Fruit fly (Drosophila melanogaster) whole organism, embryonic: ENCODE results near the gene BCL7-like.

Experiments
- B-H2 ChIP-seq: fragments of 200-800 bp; sonication (Bioruptor generic); optimal IDR thresholded peaks from 2 replicates; lab custom pipeline; 2018; ENCODE audit warnings: missing biosample characterization, mild to moderate bottlenecking, missing genetic modification characterization
- Bgb ChIP-seq: fragments of 200-800 bp; sonication (Bioruptor generic); IDR thresholded peaks from 2 replicates; pipeline ENCODE4 v1.3.6; 2022; ENCODE audit warnings: missing biosample characterization, missing genetic modification characterization; ENCODE audit not compliant: partially characterized antibody
- CG10543 ChIP-seq: fragments of 200-800 bp; sonication (Bioruptor generic); optimal IDR thresholded peaks from 3 replicates; lab custom pipeline; 2017; ENCODE audit warnings: missing biosample characterization, mild to moderate bottlenecking, missing genetic modification characterization, moderate library complexity
- CG12219 ChIP-seq: fragments of 200-800 bp; sonication (Bioruptor generic); optimal IDR thresholded peaks from 3 replicates; lab custom pipeline; 2018; ENCODE audit warnings: missing biosample characterization, mild to moderate bottlenecking, missing genetic modification characterization
- CG12236 ChIP-seq: fragments of 200-800 bp; sonication (Bioruptor generic); optimal IDR thresholded peaks from 2 replicates; lab custom pipeline; 2016; ENCODE audit warnings: missing biosample characterization, missing genetic modification characterization
- CG12942 ChIP-seq: fragments of 200-800 bp; sonication (Bioruptor generic); optimal IDR thresholded peaks from 3 replicates; lab custom pipeline; 2016; ENCODE audit warnings: missing biosample characterization, missing genetic modification characterization
- CG13424 ChIP-seq: fragments of 200-800 bp; sonication (Bioruptor generic); optimal IDR thresholded peaks from 2 replicates; lab custom pipeline; 2019; ENCODE audit warnings: missing biosample characterization, mild to moderate bottlenecking, missing genetic modification characterization, moderate library complexity
- CG1602 ChIP-seq: fragments of 200-800 bp; sonication (Bioruptor generic); optimal IDR thresholded peaks from 3 replicates; lab custom pipeline; 2016; ENCODE audit warnings: missing biosample characterization, missing genetic modification characterization
- CG1603 ChIP-seq: fragments of 200-800 bp; sonication (Bioruptor generic); optimal IDR thresholded peaks from 2 replicates; lab custom pipeline; 2019; ENCODE audit warnings: missing biosample characterization, mild to moderate bottlenecking, missing genetic modification characterization, moderate library complexity
- CG17186 ChIP-seq: fragments of 200-800 bp; sonication (Bioruptor generic); optimal IDR thresholded peaks from 3 replicates; lab custom pipeline; 2017; ENCODE audit warnings: missing biosample characterization, missing genetic modification reagents, missing genetic modification characterization
- CG17829 ChIP-seq: fragments of 200-800 bp; optimal IDR thresholded peaks from 2 replicates; lab custom pipeline; 2019; ENCODE audit warnings: missing biosample characterization, mild to moderate bottlenecking, missing genetic modification characterization, moderate library complexity
- CG33557 ChIP-seq: fragments of 200-800 bp; sonication (Bioruptor generic); optimal IDR thresholded peaks from 2 replicates; lab custom pipeline; 2019; ENCODE audit warnings: missing biosample characterization, mild to moderate bottlenecking, missing genetic modification characterization, moderate library complexity
- CG3847 ChIP-seq: fragments of 200-800 bp; sonication (Bioruptor generic); IDR thresholded peaks from 2 replicates; pipeline ENCODE4 v1.3.6; 2022; ENCODE audit warnings: missing biosample characterization, missing genetic modification characterization
- CG4424 ChIP-seq: fragments of 200-800 bp; sonication (Bioruptor generic); optimal IDR thresholded peaks from 3 replicates; lab custom pipeline; 2016; ENCODE audit warnings: missing biosample characterization, missing genetic modification characterization
- CG4820 ChIP-seq: fragments of 200-800 bp; sonication (Bioruptor generic); optimal IDR thresholded peaks from 3 replicates; lab custom pipeline; 2016; ENCODE audit warnings: missing biosample characterization, missing genetic modification characterization
- CG8944 ChIP-seq: fragments of 200-800 bp; sonication (Bioruptor generic); optimal IDR thresholded peaks from 3 replicates; lab custom pipeline; 2016; ENCODE audit warnings: missing biosample characterization, missing genetic modification characterization
- CG9215 ChIP-seq: fragments of 200-800 bp; sonication (Bioruptor generic); IDR thresholded peaks from 2 replicates; pipeline ENCODE4 v1.3.6; 2022; ENCODE audit warnings: missing biosample characterization, missing genetic modification characterization
- CG9609 ChIP-seq: fragments of 200-800 bp; sonication (Bioruptor generic); optimal IDR thresholded peaks from 3 replicates; lab custom pipeline; 2016; ENCODE audit warnings: missing biosample characterization, missing genetic modification characterization
- D19B ChIP-seq: fragments of 200-800 bp; sonication (Bioruptor generic); optimal IDR thresholded peaks from 2 replicates; lab custom pipeline; 2017; ENCODE audit warnings: missing biosample characterization, mild to moderate bottlenecking, missing genetic modification characterization
- Ets65A ChIP-seq: fragments of 200-800 bp; sonication (Bioruptor generic); peaks from one replicate; lab custom pipeline; 2016; ENCODE audit warnings: missing biosample characterization, missing genetic modification characterization
- GATAe ChIP-seq: fragments of 200-800 bp; sonication (Bioruptor generic); conservative IDR thresholded peaks from 2 replicates; pipeline ENCODE4 v1.3.6; 2022; ENCODE audit warnings: missing biosample characterization, missing genetic modification characterization
- HHEX ChIP-seq: fragments of 200-800 bp; sonication (Bioruptor generic); optimal IDR thresholded peaks from 3 replicates; lab custom pipeline; 2017; ENCODE audit warnings: missing biosample characterization, mild to moderate bottlenecking, missing genetic modification characterization, missing genetic modification reagents
- Hey ChIP-seq: fragments of 200-800 bp; sonication (Bioruptor generic); optimal IDR thresholded peaks from 3 replicates; lab custom pipeline; 2018; ENCODE audit warnings: missing biosample characterization, mild to moderate bottlenecking, missing genetic modification characterization
- Nf-YA ChIP-seq: fragments of 200-800 bp; sonication (Bioruptor generic); IDR thresholded peaks from 2 replicates; pipeline ENCODE4 v1.3.6; 2022; ENCODE audit warnings: missing biosample characterization, missing genetic modification characterization
- Rfx ChIP-seq: fragments of 200-800 bp; sonication (Bioruptor generic); IDR thresholded peaks from 2 replicates; pipeline ENCODE4 v1.3.6; 2022; ENCODE audit warnings: missing biosample characterization, missing genetic modification characterization
- Scr ChIP-seq: fragments of 200-800 bp; sonication (Bioruptor generic); IDR thresholded peaks from 2 replicates; pipeline ENCODE4 v1.3.6; 2022; ENCODE audit warnings: missing biosample characterization, missing genetic modification characterization; ENCODE audit not compliant: partially characterized antibody
- Side ChIP-seq: fragments of 200-800 bp; sonication (Bioruptor generic); optimal IDR thresholded peaks from 2 replicates; lab custom pipeline; 2016; ENCODE audit warnings: missing biosample characterization, missing genetic modification characterization
- Six4 ChIP-seq: fragments of 200-800 bp; sonication (Bioruptor generic); optimal IDR thresholded peaks from 2 replicates; lab custom pipeline; 2016; ENCODE audit warnings: missing biosample characterization, missing genetic modification characterization
- YL-1 ChIP-seq: fragments of 200-800 bp; sonication (Bioruptor generic); optimal IDR thresholded peaks from 3 replicates; lab custom pipeline; 2017; ENCODE audit warnings: missing biosample characterization, mild to moderate bottlenecking, missing genetic modification characterization
- cwo ChIP-seq: fragments of 200-800 bp; sonication (Bioruptor generic); optimal IDR thresholded peaks from 3 replicates; lab custom pipeline; 2017; ENCODE audit warnings: missing biosample characterization, missing genetic modification characterization, mild to moderate bottlenecking, moderate library complexity, missing genetic modification reagents
- gem ChIP-seq: fragments of 200-800 bp; sonication (Bioruptor generic); optimal IDR thresholded peaks from 2 replicates; lab custom pipeline; 2019; ENCODE audit warnings: missing biosample characterization, mild to moderate bottlenecking, missing genetic modification characterization, moderate library complexity
- grau ChIP-seq: fragments of 200-800 bp; optimal IDR thresholded peaks from 3 replicates; lab custom pipeline; 2019; ENCODE audit warnings: missing biosample characterization, mild to moderate bottlenecking, missing genetic modification characterization, moderate library complexity
- her ChIP-seq: fragments of 200-800 bp; sonication (Bioruptor generic); optimal IDR thresholded peaks from 2 replicates; lab custom pipeline; 2016; ENCODE audit warnings: missing biosample characterization, missing genetic modification characterization
- jing ChIP-seq: fragments of 200-800 bp; sonication (Bioruptor generic); optimal IDR thresholded peaks from 2 replicates; lab custom pipeline; 2018; ENCODE audit warnings: missing biosample characterization, mild to moderate bottlenecking, missing genetic modification characterization
- pnt ChIP-seq: fragments of 200-800 bp; sonication (Bioruptor generic); optimal IDR thresholded peaks from 3 replicates; lab custom pipeline; 2016; ENCODE audit warnings: missing biosample characterization, missing genetic modification characterization
- prd ChIP-seq, 3 experiments: fragments of >200 bp in 2 of 3; fragments of 200-800 bp in 1 of 3; sonication (Bioruptor generic) in 1 of 3; optimal IDR thresholded peaks in 2 of 3; IDR thresholded peaks in 1 of 3; 2 replicates in 2 of 3; 3 replicates in 1 of 3; pipeline versions ENCODE4 v1.3.6 to Lab custom; 2017 to 2022; ENCODE audit warnings: missing biosample characterization in 1 of 3, missing genetic modification characterization in 1 of 3
- row ChIP-seq: fragments of 200-800 bp; sonication (Bioruptor generic); IDR thresholded peaks from 3 replicates; pipeline ENCODE4 v1.3.6; 2022; ENCODE audit warnings: missing biosample characterization, missing genetic modification characterization
- sens ChIP-seq: fragments of 200-800 bp; sonication (Bioruptor generic); peaks from one replicate; lab custom pipeline; 2016; ENCODE audit warnings: missing biosample characterization, missing genetic modification characterization
- sens-2 ChIP-seq: fragments of 200-800 bp; sonication (Bioruptor generic); IDR thresholded peaks from 2 replicates; pipeline ENCODE4 v1.3.6; 2022; ENCODE audit warnings: missing biosample characterization, missing genetic modification characterization
- sob ChIP-seq: fragments of 200-800 bp; sonication (Bioruptor generic); IDR thresholded peaks from 2 replicates; pipeline ENCODE4 v1.3.6; 2022; ENCODE audit warnings: missing biosample characterization, missing genetic modification characterization
- tll ChIP-seq, 2 experiments: fragments of 200-800 bp in 1 of 2; fragments of >200 bp in 1 of 2; sonication (Bioruptor generic) in 1 of 2; optimal IDR thresholded peaks; 2 replicates each; lab custom pipeline; 2017 to 2019; ENCODE audit warnings: missing biosample characterization in 2 of 2, missing genetic modification characterization in 2 of 2, mild to moderate bottlenecking in 1 of 2, moderate library complexity in 1 of 2
- tna ChIP-seq: fragments of 200-800 bp; sonication (Bioruptor generic); IDR thresholded peaks from 2 replicates; pipeline ENCODE4 v1.3.6; 2022; ENCODE audit warnings: missing biosample characterization, missing genetic modification characterization; ENCODE audit not compliant: partially characterized antibody
- unc-4 ChIP-seq: fragments of 200-800 bp; sonication (Bioruptor generic); IDR thresholded peaks from 2 replicates; pipeline ENCODE4 v1.3.6; 2022; ENCODE audit warnings: missing biosample characterization, missing genetic modification characterization; ENCODE audit not compliant: partially characterized antibody
- unpg ChIP-seq: fragments of 200-800 bp; sonication (Bioruptor generic); optimal IDR thresholded peaks from 3 replicates; lab custom pipeline; 2018; ENCODE audit warnings: missing biosample characterization, mild to moderate bottlenecking, missing genetic modification characterization, moderate library complexity
- zen ChIP-seq: fragments of 200-800 bp; sonication (Bioruptor generic); optimal IDR thresholded peaks from 3 replicates; lab custom pipeline; 2018; ENCODE audit warnings: missing biosample characterization, mild to moderate bottlenecking, missing genetic modification characterization, moderate library complexity
- zen2 ChIP-seq: fragments of 200-800 bp; sonication (Bioruptor generic); IDR thresholded peaks from 3 replicates; pipeline ENCODE4 v1.3.6; 2022; ENCODE audit warnings: missing biosample characterization, missing genetic modification characterization; ENCODE audit not compliant: partially characterized antibody

The BCL7-like gene

DNA sequence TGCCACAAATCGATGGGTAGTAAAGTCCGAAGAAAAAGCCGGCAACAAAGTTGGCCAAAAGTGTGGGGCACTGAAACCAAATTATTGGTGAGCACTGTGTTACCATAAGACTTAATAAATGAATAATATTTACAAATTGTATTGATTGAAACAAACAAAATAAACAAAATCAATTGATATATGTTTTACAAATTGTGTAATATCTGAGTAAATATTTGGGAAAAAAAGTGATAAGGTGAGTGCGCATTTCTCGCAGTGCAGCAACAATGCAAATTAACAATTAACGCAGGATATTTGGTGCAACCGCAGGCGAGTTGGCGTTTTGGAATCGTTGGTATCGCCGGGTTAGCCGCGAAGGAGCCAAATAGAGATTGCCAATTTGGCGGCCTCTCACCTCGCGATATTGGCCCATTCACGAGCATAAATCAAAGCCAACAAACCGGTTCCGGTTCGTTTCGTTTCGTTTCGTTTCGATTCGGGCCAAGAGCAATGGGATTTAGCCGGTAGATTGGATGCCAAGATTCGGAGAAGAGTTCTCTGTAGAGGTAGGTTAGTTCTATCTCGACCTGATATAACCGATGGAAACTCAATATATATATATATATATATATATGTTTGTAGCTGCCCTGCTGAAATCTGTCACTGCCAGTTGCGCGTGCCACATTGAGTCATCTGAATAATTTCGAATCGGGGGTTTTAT is 46.3 kb upstream of the BCL7-like start (continued):
- TF ChIP-seq Side (GFP tag; lab: Kevin White, UChicago): no peak
- TF ChIP-seq row (GFP tag; lab: Robert Waterston, UW): 0 out of 3 replicates have a peak, but pooled peaks have one; percentile 12
- no peak for TF ChIP-seq Hey (tag; lab: Kevin White, UChicago)
- no peak for TF ChIP-seq D19B (GFP tag; lab: Kevin White, UChicago)
- peak; percentile 71 for TF ChIP-seq Ets65A
- peak; percentile 13 for TF ChIP-seq gem
- TF ChIP-seq sens-2: no peak
- TF ChIP-seq CG1602 (GFP tag; lab: Kevin White, UChicago): no peak
- no peak for TF ChIP-seq CG12236 (GFP tag; lab: Kevin White, UChicago)

DNA sequence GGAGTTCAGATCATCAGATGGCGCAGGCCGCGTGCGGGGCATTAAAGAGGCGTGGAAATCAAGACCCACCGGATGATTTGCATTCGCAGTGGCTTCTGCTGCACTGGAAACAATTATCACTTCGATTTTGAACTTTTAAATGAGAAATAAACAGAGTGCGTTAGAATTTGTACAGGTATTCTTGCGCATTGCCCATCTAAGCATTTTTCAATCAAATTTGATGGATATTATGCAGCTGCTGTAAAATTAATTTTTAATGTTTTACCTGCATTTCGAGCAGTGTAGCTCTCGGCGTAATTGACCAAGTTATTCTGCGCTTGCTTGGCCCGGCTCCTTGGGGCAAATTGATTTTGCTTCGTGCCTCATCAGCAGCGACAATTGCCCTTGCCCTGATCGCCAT is 39.3 kb upstream of the BCL7-like start:
- TF ChIP-seq Scr (GFP tag; lab: Robert Waterston, UW) (no peak), CG33557 (GFP tag; lab: Kevin White, UChicago) (no peak), CG1603 (tag; lab: Kevin White, UChicago) (peak; percentile 20), CG12219 (GFP tag; lab: Kevin White, UChicago) (no peak), CG4424 (no peak), jing (GFP tag; lab: Kevin White, UChicago) (no peak), sens (GFP tag; lab: Kevin White, UChicago) (peak; percentile 18)

DNA sequence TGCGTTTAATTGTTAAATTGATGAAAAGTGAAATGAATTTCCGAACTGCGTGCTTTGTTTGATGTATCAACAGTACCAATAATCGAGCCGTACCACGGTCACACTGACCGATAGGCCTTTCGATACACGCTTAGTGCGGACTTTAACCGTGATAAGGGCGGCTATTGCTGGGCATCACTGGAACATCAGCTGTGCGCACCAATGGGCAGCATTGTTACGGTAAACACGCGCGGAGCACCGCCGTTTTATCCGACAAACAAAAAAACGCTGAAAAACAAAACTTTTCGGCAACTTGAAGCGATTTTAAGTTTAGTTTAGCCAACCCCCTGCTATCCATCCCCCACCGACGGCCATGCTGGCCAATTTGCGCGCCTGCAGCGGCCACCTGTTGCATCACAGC is 37.3 kb upstream of the BCL7-like start, which contains the start of the genes c12.1 and c12.2:
TSS of gene c12.1 (minus strand) at position 84 of the 400 bp plus-strand sequence.
TSS of gene c12.2 (plus strand) at position 220 of the 400 bp plus-strand sequence.
- TF ChIP-seq Bgb (GFP tag; lab: Robert Waterston, UW): peak; percentile 69
- peak; percentile 64 for TF ChIP-seq unc-4 (GFP tag; lab: Robert Waterston, UW)
- no peak for TF ChIP-seq B-H2 (GFP tag; lab: Kevin White, UChicago)
- TF ChIP-seq Rfx (GFP tag; lab: Robert Waterston, UW): peak; percentile 30
- TF ChIP-seq YL-1 (GFP tag; lab: Kevin White, UChicago): peak; percentile 90
- TF ChIP-seq CG3847 (GFP tag; lab: Robert Waterston, UW): peak; percentile 77
- TF ChIP-seq her (GFP tag; lab: Kevin White, UChicago): peak; percentile 37
- peak; percentile 87 for TF ChIP-seq CG17186 (GFP tag; lab: Kevin White, UChicago)
- TF ChIP-seq CG9609: peak; percentile 1
- TF ChIP-seq tna (GFP tag; lab: Robert Waterston, UW): 0 out of 2 replicates have a peak, but pooled peaks have one; percentile 18
- TF ChIP-seq prd (optimal IDR thresholded peaks at IDR 0.05; lab: Kevin White, UChicago): no peak
- TF ChIP-seq prd (GFP tag; IDR thresholded peaks at IDR 0.05; lab: Robert Waterston, UW): no peak
- no peak for TF ChIP-seq unpg (GFP tag; lab: Kevin White, UChicago)
- no peak for TF ChIP-seq sob (GFP tag; lab: Robert Waterston, UW)
- TF ChIP-seq GATAe (GFP tag; lab: Robert Waterston, UW): peak; percentile 87
- peak; percentile 57 for TF ChIP-seq grau (tag; lab: Kevin White, UChicago)
- TF ChIP-seq tll (GFP tag; optimal IDR thresholded peaks at IDR 0.05; lab: Kevin White, UChicago): no peak
- no peak for TF ChIP-seq CG13424
- TF ChIP-seq HHEX (GFP tag; lab: Kevin White, UChicago): no peak
- no peak for TF ChIP-seq CG10543
- TF ChIP-seq CG17829: peak; percentile 50
- TF ChIP-seq CG12942 (GFP tag; lab: Kevin White, UChicago): no peak
- no peak for TF ChIP-seq pnt (GFP tag; lab: Kevin White, UChicago)
- no peak for TF ChIP-seq cwo (GFP tag; lab: Kevin White, UChicago)
- no peak for TF ChIP-seq CG8944 (GFP tag; lab: Kevin White, UChicago)
- TF ChIP-seq CG4820: no peak
- 0 out of 3 replicates have a peak, but pooled peaks have one; percentile 14 for TF ChIP-seq zen2 (GFP tag; lab: Robert Waterston, UW)
- TF ChIP-seq Six4: no peak
- TF ChIP-seq CG9215: no peak
- TF ChIP-seq zen (tag; lab: Kevin White, UChicago): peak; percentile 18
- TF ChIP-seq Nf-YA (GFP tag; lab: Robert Waterston, UW): no peak
